Fruit fly (Drosophila melanogaster) whole organism, embryonic: ENCODE results near the gene CG8301.

Source experiments
- ATbp ChIP-seq: fragments of 200-800 bp; sonication (Bioruptor generic); optimal IDR thresholded peaks from 2 replicates; lab custom pipeline; 2017; ENCODE audit warnings: missing biosample characterization, mild to moderate bottlenecking, missing genetic modification characterization, missing genetic modification reagents
- Antp ChIP-seq: fragments of 200-800 bp; sonication (Bioruptor generic); optimal IDR thresholded peaks from 3 replicates; lab custom pipeline; 2016; ENCODE audit warnings: missing biosample characterization, missing genetic modification characterization
- Atf3 ChIP-seq: fragments of 200-800 bp; sonication (Bioruptor generic); optimal IDR thresholded peaks from 3 replicates; lab custom pipeline; 2016; ENCODE audit warnings: missing biosample characterization, missing genetic modification characterization
- BEAF-32 ChIP-seq: fragments of 200-800 bp; sonication (Bioruptor generic); optimal IDR thresholded peaks from 3 replicates; lab custom pipeline; 2017; ENCODE audit warnings: missing biosample characterization, missing genetic modification characterization, mild to moderate bottlenecking, moderate library complexity, missing genetic modification reagents
- CG11398 ChIP-seq: fragments of 200-800 bp; sonication (Bioruptor generic); optimal IDR thresholded peaks from 2 replicates; lab custom pipeline; 2016; ENCODE audit warnings: missing biosample characterization, missing genetic modification characterization
- CG12071 ChIP-seq: fragments of 200-800 bp; sonication (Bioruptor generic); optimal IDR thresholded peaks from 3 replicates; lab custom pipeline; 2018; ENCODE audit warnings: missing biosample characterization, mild to moderate bottlenecking, missing genetic modification characterization
- CG12155 ChIP-seq: fragments of 200-800 bp; sonication (Bioruptor generic); optimal IDR thresholded peaks from 3 replicates; lab custom pipeline; 2016; ENCODE audit warnings: missing biosample characterization, missing genetic modification characterization
- CG12769 ChIP-seq: fragments of 200-800 bp; sonication (Bioruptor generic); optimal IDR thresholded peaks from 2 replicates; lab custom pipeline; 2019; ENCODE audit warnings: missing biosample characterization, mild to moderate bottlenecking, missing genetic modification characterization, moderate library complexity
- CG15011 ChIP-seq: fragments of 200-800 bp; sonication (Bioruptor generic); optimal IDR thresholded peaks from 3 replicates; lab custom pipeline; 2018; ENCODE audit warnings: missing biosample characterization, mild to moderate bottlenecking, missing genetic modification characterization
- CG17359 ChIP-seq: fragments of 200-800 bp; sonication (Bioruptor generic); optimal IDR thresholded peaks from 3 replicates; lab custom pipeline; 2018; ENCODE audit warnings: missing biosample characterization, mild to moderate bottlenecking, missing genetic modification characterization, moderate library complexity
- CG18011 ChIP-seq: fragments of 200-800 bp; sonication (Bioruptor generic); optimal IDR thresholded peaks from 2 replicates; lab custom pipeline; 2017; ENCODE audit warnings: missing biosample characterization, missing genetic modification characterization, mild to moderate bottlenecking, moderate library complexity, missing genotype
- CG18764 ChIP-seq: fragments of 200-800 bp; sonication (Bioruptor generic); optimal IDR thresholded peaks from 3 replicates; lab custom pipeline; 2016; ENCODE audit warnings: missing biosample characterization, missing genetic modification characterization
- CG2875 ChIP-seq: fragments of 200-800 bp; sonication (Bioruptor generic); optimal IDR thresholded peaks from 2 replicates; lab custom pipeline; 2017; ENCODE audit warnings: missing biosample characterization, mild to moderate bottlenecking, missing genetic modification characterization, missing genetic modification reagents
- CG31365 ChIP-seq: fragments of 200-800 bp; sonication (Bioruptor generic); optimal IDR thresholded peaks from 2 replicates; lab custom pipeline; 2018; ENCODE audit warnings: missing biosample characterization, mild to moderate bottlenecking, missing genetic modification characterization
- CG31388 ChIP-seq: fragments of 200-800 bp; sonication (Bioruptor generic); optimal IDR thresholded peaks from 2 replicates; lab custom pipeline; 2016; ENCODE audit warnings: missing biosample characterization, missing genetic modification characterization
- CG32767 ChIP-seq: fragments of 200-800 bp; sonication (Bioruptor generic); IDR thresholded peaks from 2 replicates; pipeline ENCODE4 v1.3.6; 2022; ENCODE audit warnings: missing biosample characterization, missing genetic modification characterization
- CG34376 ChIP-seq: fragments of 200-800 bp; sonication (Bioruptor generic); optimal IDR thresholded peaks from 2 replicates; lab custom pipeline; 2018; ENCODE audit warnings: missing biosample characterization, mild to moderate bottlenecking, missing genetic modification characterization
- CG4617 ChIP-seq: fragments of 200-800 bp; sonication (Bioruptor generic); optimal IDR thresholded peaks from 3 replicates; lab custom pipeline; 2016; ENCODE audit warnings: missing biosample characterization, missing genetic modification characterization, borderline replicate concordance
- CG6765 ChIP-seq: fragments of 200-800 bp; sonication (Bioruptor generic); optimal IDR thresholded peaks from 3 replicates; lab custom pipeline; 2017; ENCODE audit warnings: missing biosample characterization, mild to moderate bottlenecking, missing genetic modification characterization
- CG7357 ChIP-seq: fragments of 200-800 bp; sonication (Bioruptor generic); IDR thresholded peaks from 3 replicates; pipeline ENCODE4 v1.3.6; 2022; ENCODE audit warnings: missing biosample characterization, missing genetic modification characterization
- CG7963 ChIP-seq: fragments of 200-800 bp; sonication (Bioruptor generic); IDR thresholded peaks from 3 replicates; pipeline ENCODE4 v1.3.6; 2022; ENCODE audit warnings: missing biosample characterization, missing genetic modification characterization; ENCODE audit not compliant: partially characterized antibody
- CG7987 ChIP-seq: fragments of 200-800 bp; sonication (Bioruptor generic); optimal IDR thresholded peaks from 2 replicates; lab custom pipeline; 2018; ENCODE audit warnings: missing biosample characterization, mild to moderate bottlenecking, missing genetic modification characterization, moderate library complexity
- CG8478 ChIP-seq: fragments of >200 bp; optimal IDR thresholded peaks from 2 replicates; lab custom pipeline; 2018
- CG8924 ChIP-seq: fragments of 200-800 bp; optimal IDR thresholded peaks from 3 replicates; lab custom pipeline; 2019; ENCODE audit warnings: missing biosample characterization, mild to moderate bottlenecking, missing genetic modification characterization, moderate library complexity
- CG9215 ChIP-seq: fragments of 200-800 bp; sonication (Bioruptor generic); IDR thresholded peaks from 2 replicates; pipeline ENCODE4 v1.3.6; 2022; ENCODE audit warnings: missing biosample characterization, missing genetic modification characterization
- CG9437 ChIP-seq: fragments of 200-800 bp; sonication (Bioruptor generic); optimal IDR thresholded peaks from 2 replicates; lab custom pipeline; 2018; ENCODE audit warnings: missing biosample characterization, mild to moderate bottlenecking, missing genetic modification characterization
- CG9727 ChIP-seq: fragments of 200-800 bp; sonication (Bioruptor generic); optimal IDR thresholded peaks from 3 replicates; lab custom pipeline; 2017; ENCODE audit warnings: missing biosample characterization, mild to moderate bottlenecking, missing genetic modification characterization
- Dll ChIP-seq: fragments of 200-800 bp; sonication (Bioruptor generic); IDR thresholded peaks from 4 replicates; pipeline ENCODE4 v1.3.6; 2022; ENCODE audit warnings: missing biosample characterization, missing genetic modification characterization; ENCODE audit not compliant: partially characterized antibody
- E2f2 ChIP-seq: fragments of 200-800 bp; sonication (Bioruptor generic); IDR thresholded peaks from 2 replicates; pipeline ENCODE4 v1.3.6; 2022; ENCODE audit warnings: missing biosample characterization, missing genetic modification characterization
- Gsc ChIP-seq: fragments of 200-800 bp; sonication (Bioruptor generic); IDR thresholded peaks from 2 replicates; pipeline ENCODE4 v1.3.6; 2022; ENCODE audit warnings: missing biosample characterization, missing genetic modification characterization
- HHEX ChIP-seq: fragments of 200-800 bp; sonication (Bioruptor generic); optimal IDR thresholded peaks from 3 replicates; lab custom pipeline; 2017; ENCODE audit warnings: missing biosample characterization, mild to moderate bottlenecking, missing genetic modification characterization, missing genetic modification reagents
- Max ChIP-seq: fragments of 200-800 bp; sonication (Bioruptor generic); optimal IDR thresholded peaks from 2 replicates; lab custom pipeline; 2016; ENCODE audit warnings: missing biosample characterization, mild to moderate bottlenecking, missing genetic modification characterization
- Meics ChIP-seq: fragments of 200-800 bp; sonication (Bioruptor generic); optimal IDR thresholded peaks from 2 replicates; lab custom pipeline; 2017; ENCODE audit warnings: missing biosample characterization, mild to moderate bottlenecking, missing genetic modification characterization
- Sry-δ ChIP-seq: fragments of 200-800 bp; sonication (Bioruptor generic); optimal IDR thresholded peaks from 2 replicates; lab custom pipeline; 2016; ENCODE audit warnings: missing biosample characterization, missing genetic modification characterization
- dm ChIP-seq: fragments of 200-800 bp; sonication (Bioruptor generic); optimal IDR thresholded peaks from 3 replicates; lab custom pipeline; 2016; ENCODE audit warnings: missing biosample characterization, missing genetic modification characterization
- dmrt99B ChIP-seq: fragments of 200-800 bp; sonication (Bioruptor generic); optimal IDR thresholded peaks from 2 replicates; lab custom pipeline; 2018; ENCODE audit warnings: missing biosample characterization, mild to moderate bottlenecking, missing genetic modification characterization, moderate library complexity
- ewg ChIP-seq: fragments of 200-800 bp; sonication (Bioruptor generic); optimal IDR thresholded peaks from 3 replicates; lab custom pipeline; 2017; ENCODE audit warnings: mild to moderate bottlenecking, missing biosample characterization, missing genetic modification reagents, missing genetic modification characterization
- exex ChIP-seq: fragments of 200-800 bp; sonication (Bioruptor generic); optimal IDR thresholded peaks from 4 replicates; lab custom pipeline; 2018; ENCODE audit warnings: missing biosample characterization, mild to moderate bottlenecking, missing genetic modification characterization, moderate library complexity
- gce ChIP-seq: fragments of 200-800 bp; sonication (Bioruptor generic); IDR thresholded peaks from 3 replicates; pipeline ENCODE4 v1.3.6; 2022; ENCODE audit warnings: missing biosample characterization, missing genetic modification characterization
- hth ChIP-seq: fragments of >200 bp; optimal IDR thresholded peaks from 2 replicates; lab custom pipeline; 2017; ENCODE audit warnings: inconsistent platforms
- luna ChIP-seq: fragments of 200-800 bp; sonication (Bioruptor generic); optimal IDR thresholded peaks from 2 replicates; lab custom pipeline; 2016; ENCODE audit warnings: missing biosample characterization, missing genetic modification characterization
- mam ChIP-seq: fragments of 200-800 bp; sonication (Bioruptor generic); optimal IDR thresholded peaks from 3 replicates; lab custom pipeline; 2016; ENCODE audit warnings: missing biosample characterization, missing genetic modification characterization
- org-1 ChIP-seq: fragments of 200-800 bp; sonication (Bioruptor generic); optimal IDR thresholded peaks from 2 replicates; lab custom pipeline; 2017; ENCODE audit warnings: missing biosample characterization, missing genetic modification characterization
- peb ChIP-seq: fragments of 200-800 bp; sonication (Bioruptor generic); IDR thresholded peaks from 2 replicates; pipeline ENCODE4 v1.3.6; 2022; ENCODE audit warnings: missing biosample characterization, missing genetic modification characterization
- sob ChIP-seq: fragments of 200-800 bp; sonication (Bioruptor generic); IDR thresholded peaks from 2 replicates; pipeline ENCODE4 v1.3.6; 2022; ENCODE audit warnings: missing biosample characterization, missing genetic modification characterization
- tll ChIP-seq, 2 experiments: fragments of 200-800 bp in 1 of 2; fragments of >200 bp in 1 of 2; sonication (Bioruptor generic) in 1 of 2; optimal IDR thresholded peaks; 2 replicates each; lab custom pipeline; 2017 to 2019; ENCODE audit warnings: missing biosample characterization in 2 of 2, missing genetic modification characterization in 2 of 2, mild to moderate bottlenecking in 1 of 2, moderate library complexity in 1 of 2
- trh ChIP-seq: fragments of 200-800 bp; sonication (Bioruptor generic); optimal IDR thresholded peaks from 2 replicates; lab custom pipeline; 2016; ENCODE audit warnings: missing biosample characterization, missing genetic modification characterization
- usp ChIP-seq: fragments of >200 bp; optimal IDR thresholded peaks from 2 replicates; lab custom pipeline; 2017; ENCODE audit warnings: missing biosample characterization, missing genetic modification characterization
- vnd ChIP-seq: fragments of 200-800 bp; sonication (Bioruptor generic); IDR thresholded peaks from 3 replicates; pipeline ENCODE4 v1.3.6; 2022; ENCODE audit warnings: missing biosample characterization, missing genetic modification characterization; ENCODE audit not compliant: partially characterized antibody
- wek ChIP-seq: fragments of 200-800 bp; sonication (Bioruptor generic); optimal IDR thresholded peaks from 3 replicates; lab custom pipeline; 2018; ENCODE audit warnings: missing biosample characterization, mild to moderate bottlenecking, missing genetic modification characterization, moderate library complexity

The CG8301 gene

dm6 chr3R:9551013-9551658 is 30.0 kb upstream of the CG8301 start (continued):
- no peak for TF ChIP-seq luna (GFP tag; lab: Kevin White, UChicago)
- peak; percentile 70 for TF ChIP-seq HHEX (GFP tag; lab: Kevin White, UChicago)
- no peak for TF ChIP-seq dm (GFP tag; lab: Kevin White, UChicago)
- peak; percentile 63 for TF ChIP-seq CG31365 (tag; lab: Kevin White, UChicago)
- TF ChIP-seq CG17359, result peak; percentile 41
- no peak for TF ChIP-seq dmrt99B (tag; lab: Kevin White, UChicago)
- TF ChIP-seq ewg, result peak; percentile 11
- TF ChIP-seq CG12155 (GFP tag; lab: Kevin White, UChicago), result no peak
- TF ChIP-seq CG12071 (GFP tag; lab: Kevin White, UChicago), result peak; percentile 84
- TF ChIP-seq CG34376, result peak; percentile 96
- TF ChIP-seq CG8924 (tag; lab: Kevin White, UChicago), result peak; percentile 53
- no peak for TF ChIP-seq tll (GFP tag; optimal IDR thresholded peaks at IDR 0.05; lab: Kevin White, UChicago)
- no peak for TF ChIP-seq gce
- no peak for TF ChIP-seq E2f2 (GFP tag; lab: Robert Waterston, UW)
- TF ChIP-seq Meics (GFP tag; lab: Kevin White, UChicago), result peak; percentile 64
- no peak for TF ChIP-seq Gsc (GFP tag; lab: Robert Waterston, UW)
- peak; percentile 23 for TF ChIP-seq CG9437 (GFP tag; lab: Kevin White, UChicago)
- no peak for TF ChIP-seq CG31388 (GFP tag; lab: Kevin White, UChicago)
- no peak for TF ChIP-seq CG32767
- TF ChIP-seq CG11398, result peak; percentile 63
- TF ChIP-seq exex, result peak; percentile 36
- no peak for TF ChIP-seq CG18764
- no peak for TF ChIP-seq sob
- peak; percentile 80 for TF ChIP-seq CG12769 (tag; lab: Kevin White, UChicago)
- TF ChIP-seq Dll (GFP tag; lab: Robert Waterston, UW), result no peak
- TF ChIP-seq ATbp (GFP tag; lab: Kevin White, UChicago), result peak; percentile 24
- TF ChIP-seq usp, result no peak
- TF ChIP-seq Atf3 (GFP tag; lab: Kevin White, UChicago), result no peak
- TF ChIP-seq CG4617 (GFP tag; lab: Kevin White, UChicago), result peak; percentile 3
- TF ChIP-seq CG18011 (GFP tag; lab: Kevin White, UChicago), result peak; percentile 25
- TF ChIP-seq mam (GFP tag; lab: Kevin White, UChicago), result peak; percentile 21
- TF ChIP-seq vnd (GFP tag; lab: Robert Waterston, UW), result no peak
- TF ChIP-seq Max (GFP tag; lab: Kevin White, UChicago), result no peak
- TF ChIP-seq Antp (GFP tag; lab: Kevin White, UChicago), result peak; percentile 13
- TF ChIP-seq CG9727 (GFP tag; lab: Kevin White, UChicago), result peak; percentile 20
- TF ChIP-seq hth (lab: Kevin White, UChicago), result no peak
- TF ChIP-seq CG2875, result peak; percentile 55
- peak; percentile 19 for TF ChIP-seq CG15011 (GFP tag; lab: Kevin White, UChicago)
- TF ChIP-seq peb, result no peak
- no peak for TF ChIP-seq CG9215 (GFP tag; lab: Robert Waterston, UW)
- peak; percentile 81 for TF ChIP-seq CG7987 (GFP tag; lab: Kevin White, UChicago)
- peak; percentile 27 for TF ChIP-seq Sry-δ (GFP tag; lab: Kevin White, UChicago)
- TF ChIP-seq org-1 (GFP tag; lab: Kevin White, UChicago), result peak; percentile 25
- no peak for TF ChIP-seq trh (GFP tag; lab: Kevin White, UChicago)
- peak; percentile 43 for TF ChIP-seq CG8478 (lab: Kevin White, UChicago)
- peak; percentile 73 for TF ChIP-seq wek (GFP tag; lab: Kevin White, UChicago)
- TF ChIP-seq CG6765 (GFP tag; lab: Kevin White, UChicago), result peak; percentile 82
- TF ChIP-seq CG7357 (GFP tag; lab: Robert Waterston, UW), result no peak
- no peak for TF ChIP-seq BEAF-32
- TF ChIP-seq CG7963 (GFP tag; lab: Robert Waterston, UW), result no peak
